Worm (Caenorhabditis elegans) whole organism, mixed stage, embryonic: ENCODE data around the gene math-22.

Experiments used
- ces-1 ChIP-seq: fragments of 150-350 bp; optimal IDR thresholded peaks from 2 replicates; lab custom pipeline; 2014; ENCODE audit warnings: missing biosample characterization, missing genetic modification reagents, missing genetic modification characterization
- elt-3 ChIP-seq: fragments of 150-350 bp; optimal IDR thresholded peaks from 2 replicates; lab custom pipeline; 2014; ENCODE audit warnings: missing biosample characterization, missing genetic modification characterization
- mep-1 ChIP-seq: fragments of 150-350 bp; optimal IDR thresholded peaks from 2 replicates; lab custom pipeline; 2017; ENCODE audit warnings: missing biosample characterization, missing genetic modification reagents, missing genetic modification characterization, inconsistent platforms
- nhr-12 ChIP-seq: fragments of 150-350 bp; optimal IDR thresholded peaks from 2 replicates; lab custom pipeline; 2014; ENCODE audit warnings: missing biosample characterization, missing genetic modification characterization
- snpc-4 ChIP-seq: fragments of 150-350 bp; optimal IDR thresholded peaks from 2 replicates; lab custom pipeline; 2014; ENCODE audit warnings: missing biosample characterization, missing genetic modification characterization
- ztf-11 ChIP-seq: fragments of 150-350 bp; optimal IDR thresholded peaks from 2 replicates; lab custom pipeline; 2014; ENCODE audit warnings: missing biosample characterization, missing genetic modification characterization

- TF ChIP-seq nhr-12 (tag; lab: Kevin White, UChicago) (no peak), ztf-11 (no peak), ces-1 (GFP tag; lab: Kevin White, UChicago) (no peak), elt-3 (tag; lab: Kevin White, UChicago) (no peak), snpc-4 (no peak), mep-1 (tag; lab: Kevin White, UChicago) (no peak)
These were observed at the start of gene math-22 for ce11 chrII:1905104-1905503.
